Worm (Caenorhabditis elegans) whole organism, L1 larva: ENCODE data around the gene F35E8.6.

Experiments
- C04F5.9 ChIP-seq: sonication (generic microtip); optimal IDR thresholded peaks from 2 replicates; lab custom pipeline; 2016; ENCODE audit warnings: missing genetic modification characterization, missing compliant biosample characterization
- C16A3.4 ChIP-seq: fragments of 150-350 bp; optimal IDR thresholded peaks from 2 replicates; lab custom pipeline; 2014; ENCODE audit warnings: missing biosample characterization, missing genetic modification characterization
- F16B12.6 ChIP-seq: fragments of 150-350 bp; optimal IDR thresholded peaks from 2 replicates; lab custom pipeline; 2014; ENCODE audit warnings: missing biosample characterization, missing genetic modification characterization
- Y116A8C.19 ChIP-seq: sonication (generic microtip); optimal IDR thresholded peaks from 2 replicates; lab custom pipeline; 2016; ENCODE audit warnings: missing compliant biosample characterization, missing genetic modification characterization, borderline replicate concordance
- ama-1 ChIP-seq: fragments of 150-350 bp; optimal IDR thresholded peaks from 2 replicates; lab custom pipeline; 2014
- blmp-1 ChIP-seq: fragments of 150-350 bp; optimal IDR thresholded peaks from 2 replicates; lab custom pipeline; 2014; ENCODE audit warnings: missing biosample characterization, missing genetic modification characterization
- ceh-8 ChIP-seq: fragments of 200-800 bp; sonication (Bioruptor generic); optimal IDR thresholded peaks from 2 replicates; lab custom pipeline; 2018; ENCODE audit warnings: mild to moderate bottlenecking, missing genetic modification characterization, moderate library complexity, missing compliant biosample characterization
- ceh-88 ChIP-seq: fragments of 200-800 bp; sonication (Bioruptor generic); IDR thresholded peaks from 2 replicates; pipeline ENCODE4 v1.3.6; 2022; ENCODE audit warnings: missing genetic modification characterization, missing compliant biosample characterization
- efl-1 ChIP-seq, 4 experiments: fragments of 150-350 bp; optimal IDR thresholded peaks in 3 of 4; peaks in 1 of 4; 1 replicate in 1 of 4; 2 replicates in 3 of 4; lab custom pipeline; 2014; ENCODE audit warnings: missing biosample characterization in 2 of 4, missing genetic modification characterization in 2 of 4, missing genetic modification reagents in 2 of 4
- efl-3 ChIP-seq: fragments of 200-800 bp; sonication (Bioruptor generic); optimal IDR thresholded peaks from 2 replicates; lab custom pipeline; 2018; ENCODE audit warnings: mild to moderate bottlenecking, missing genetic modification characterization, missing compliant biosample characterization
- elt-2 ChIP-seq: sonication (generic microtip); optimal IDR thresholded peaks from 2 replicates; lab custom pipeline; 2016; ENCODE audit warnings: missing genetic modification characterization, mild to moderate bottlenecking, inconsistent platforms, missing compliant biosample characterization, missing genetic modification reagents
- ets-5 ChIP-seq: fragments of 200-800 bp; sonication (Bioruptor generic); IDR thresholded peaks from 2 replicates; pipeline ENCODE4 v1.3.6; 2022; ENCODE audit warnings: missing genetic modification characterization, missing compliant biosample characterization
- fkh-10 ChIP-seq: sonication (generic microtip); optimal IDR thresholded peaks from 2 replicates; lab custom pipeline; 2017; ENCODE audit warnings: missing biosample characterization, missing genetic modification reagents, missing genetic modification characterization
- fkh-8 ChIP-seq: sonication (generic microtip); optimal IDR thresholded peaks from 2 replicates; lab custom pipeline; 2016; ENCODE audit warnings: mild to moderate bottlenecking, missing genetic modification characterization, missing compliant biosample characterization
- fos-1 ChIP-seq: fragments of 150-350 bp; optimal IDR thresholded peaks from 2 replicates; lab custom pipeline; 2014; ENCODE audit warnings: missing biosample characterization, missing genetic modification characterization
- grh-1 ChIP-seq: fragments of 200-800 bp; sonication (Bioruptor generic); IDR thresholded peaks from 2 replicates; pipeline ENCODE4 v1.3.6; 2022; ENCODE audit warnings: missing genetic modification reagents, missing genetic modification characterization, missing compliant biosample characterization
- hlh-4 ChIP-seq: sonication (generic microtip); optimal IDR thresholded peaks from 2 replicates; lab custom pipeline; 2016; ENCODE audit warnings: mild to moderate bottlenecking, missing genetic modification characterization, missing compliant biosample characterization
- hpl-2 ChIP-seq: fragments of 150-350 bp; optimal IDR thresholded peaks from 2 replicates; lab custom pipeline; 2014; ENCODE audit warnings: missing biosample characterization, missing genetic modification reagents, missing genetic modification characterization
- irx-1 ChIP-seq: sonication (generic microtip); optimal IDR thresholded peaks from 2 replicates; lab custom pipeline; 2016; ENCODE audit warnings: missing genetic modification characterization, missing compliant biosample characterization
- jun-1 ChIP-seq: fragments of 150-350 bp; optimal IDR thresholded peaks from 2 replicates; lab custom pipeline; 2014; ENCODE audit warnings: missing biosample characterization, missing genetic modification reagents, missing genetic modification characterization
- lin-39 ChIP-seq: fragments of 150-350 bp; optimal IDR thresholded peaks from 2 replicates; lab custom pipeline; 2014; ENCODE audit warnings: missing biosample characterization, missing genetic modification reagents, missing genetic modification characterization
- lsy-2 ChIP-seq, 2 experiments: fragments of 150-350 bp; optimal IDR thresholded peaks; 2 replicates each; lab custom pipeline; 2014; ENCODE audit warnings: missing biosample characterization in 2 of 2, missing genetic modification characterization in 2 of 2
- nhr-237 ChIP-seq: fragments of 150-350 bp; optimal IDR thresholded peaks from 2 replicates; lab custom pipeline; 2014; ENCODE audit warnings: missing biosample characterization, missing genetic modification characterization
- nhr-76 ChIP-seq: sonication (generic microtip); optimal IDR thresholded peaks from 2 replicates; lab custom pipeline; 2017; ENCODE audit warnings: missing biosample characterization, missing genetic modification characterization
- nhr-77 ChIP-seq: fragments of 150-350 bp; optimal IDR thresholded peaks from 2 replicates; lab custom pipeline; 2014; ENCODE audit warnings: missing biosample characterization, missing genetic modification characterization
- pag-3 ChIP-seq: sonication (generic microtip); optimal IDR thresholded peaks from 2 replicates; lab custom pipeline; 2017; ENCODE audit warnings: missing genetic modification characterization, mild to moderate bottlenecking, missing compliant biosample characterization, antibody characterized with exemption, borderline replicate concordance; ENCODE audit not compliant: insufficient read depth
- pax-3 ChIP-seq: fragments of 200-800 bp; sonication (Bioruptor generic); optimal IDR thresholded peaks from 2 replicates; lab custom pipeline; 2018; ENCODE audit warnings: mild to moderate bottlenecking, missing genetic modification characterization, moderate library complexity, missing compliant biosample characterization
- pqm-1 ChIP-seq: sonication (generic microtip); optimal IDR thresholded peaks from 3 replicates; lab custom pipeline; 2017; ENCODE audit warnings: missing biosample characterization, missing genetic modification characterization
- snu-23 ChIP-seq: sonication (generic microtip); optimal IDR thresholded peaks from 2 replicates; lab custom pipeline; 2016; ENCODE audit warnings: missing genetic modification characterization, missing compliant biosample characterization
- sptf-1 ChIP-seq: fragments of 150-350 bp; optimal IDR thresholded peaks from 2 replicates; lab custom pipeline; 2014; ENCODE audit warnings: missing biosample characterization, missing genetic modification characterization
- unc-30 ChIP-seq: sonication (generic microtip); optimal IDR thresholded peaks from 2 replicates; lab custom pipeline; 2017; ENCODE audit warnings: missing biosample characterization, missing genetic modification characterization
- unc-98 ChIP-seq: fragments of 200-800 bp; sonication (Bioruptor generic); IDR thresholded peaks from 2 replicates; pipeline ENCODE4 v1.3.6; 2022; ENCODE audit warnings: missing genetic modification characterization, missing compliant biosample characterization
- xbp-1 ChIP-seq: sonication (generic microtip); optimal IDR thresholded peaks from 2 replicates; lab custom pipeline; 2016; ENCODE audit warnings: missing genetic modification characterization, missing compliant biosample characterization
- ztf-11 ChIP-seq, 2 experiments: sonication (generic microtip); optimal IDR thresholded peaks; 2 replicates each; lab custom pipeline; 2016 to 2017; ENCODE audit warnings: missing genetic modification characterization in 2 of 2, missing biosample characterization in 1 of 2, missing compliant biosample characterization in 1 of 2
- ztf-4 ChIP-seq: fragments of 150-350 bp; optimal IDR thresholded peaks from 2 replicates; lab custom pipeline; 2014; ENCODE audit warnings: missing biosample characterization, missing genetic modification characterization

The F35E8.6 gene

DNA sequence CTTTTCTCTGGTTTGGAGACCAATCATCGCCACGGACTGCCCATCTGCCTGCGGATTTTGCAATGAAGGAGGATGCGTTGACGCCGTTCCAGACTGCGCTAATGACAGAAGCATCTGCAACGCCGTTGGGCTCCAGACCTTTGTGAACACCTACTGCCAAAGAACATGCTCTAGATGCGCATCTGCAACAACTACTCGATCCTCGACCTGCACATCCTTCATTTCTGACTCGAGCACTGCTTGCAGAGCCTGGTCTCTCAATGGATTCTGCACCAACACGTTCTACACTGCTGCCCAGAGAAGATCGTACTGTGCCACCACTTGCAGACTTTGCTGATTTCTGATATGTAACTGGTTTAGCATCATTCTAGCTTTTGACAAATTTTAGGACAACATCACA lies 11.4 kb upstream of the F35E8.6 start:
- TF ChIP-seq irx-1 (tag; lab: Kevin White, UChicago) (no peak), efl-3 (no peak), efl-1 (optimal IDR thresholded peaks at IDR 0.05; lab: Kevin White, UChicago) (no peak), efl-1 (GFP tag; optimal IDR thresholded peaks at IDR 0.05 in 1 of 2; lab: Kevin White, UChicago) (peak in 1 of 2 experiments; percentile 90)

- peak; percentile 4 for TF ChIP-seq elt-2 (tag; lab: Kevin White, UChicago)
- TF ChIP-seq, all 84 proteins: peak for 1; not testable (repeated sequence) for 83
Measured at ce11 chrV:15905530-15905929, 6.4 kb upstream of the F35E8.6 start, which contains the start of the genes F35E8.1 and F35E8.2. Gene F35E8.1 (minus strand): TSS chrV:15905630. Gene F35E8.2 (plus strand): TSS chrV:15905661.

DNA sequence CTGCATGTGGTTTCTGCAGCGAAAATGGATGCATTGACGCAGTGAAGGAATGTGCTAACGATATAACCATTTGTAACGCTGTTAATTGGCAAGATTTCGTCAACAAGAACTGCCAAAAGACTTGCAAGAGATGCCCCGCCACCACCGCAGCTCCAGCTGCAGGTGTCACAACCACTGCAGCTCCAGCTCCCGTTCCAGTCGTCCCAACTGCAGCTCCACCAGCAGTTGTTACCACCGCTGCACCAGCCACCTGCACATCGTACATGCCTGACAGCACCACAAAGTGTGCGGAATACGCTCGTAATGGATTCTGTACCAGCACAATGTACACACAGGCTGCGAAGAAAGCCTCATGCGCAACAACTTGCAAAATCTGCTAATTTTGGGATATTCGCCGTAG lies 729 bp downstream of the F35E8.6 start:
- TF ChIP-seq ets-5 = no peak
- TF ChIP-seq C04F5.9 (tag; lab: Kevin White, UChicago) = no peak
- TF ChIP-seq jun-1 (tag; lab: Kevin White, UChicago) = no peak
- TF ChIP-seq ztf-4 (tag; lab: Kevin White, UChicago) = no peak
- TF ChIP-seq C16A3.4 (tag; lab: Kevin White, UChicago) = no peak
- no peak for TF ChIP-seq pag-3 (tag; lab: Kevin White, UChicago)
- no peak for TF ChIP-seq irx-1 (tag; lab: Kevin White, UChicago)
- no peak for TF ChIP-seq Y116A8C.19 (tag; lab: Kevin White, UChicago)
- no peak for TF ChIP-seq nhr-77 (tag; lab: Kevin White, UChicago)
- TF ChIP-seq pax-3 (tag; lab: Kevin White, UChicago) = no peak
- TF ChIP-seq efl-3 = no peak
- TF ChIP-seq ama-1 (lab: Kevin White, UChicago) = no peak
- no peak for TF ChIP-seq unc-30 (tag; lab: Kevin White, UChicago)
- TF ChIP-seq lsy-2 (tag; optimal IDR thresholded peaks at IDR 0.05; lab: Kevin White, UChicago) = no peak
- no peak for TF ChIP-seq hpl-2 (GFP tag; lab: Kevin White, UChicago)
- TF ChIP-seq F16B12.6 (tag; lab: Kevin White, UChicago) = no peak
- no peak for TF ChIP-seq hlh-4 (tag; lab: Kevin White, UChicago)
- TF ChIP-seq nhr-76 (tag; lab: Kevin White, UChicago) = no peak
- TF ChIP-seq grh-1 (GFP tag; lab: Robert Waterston, UW) = no peak

DNA sequence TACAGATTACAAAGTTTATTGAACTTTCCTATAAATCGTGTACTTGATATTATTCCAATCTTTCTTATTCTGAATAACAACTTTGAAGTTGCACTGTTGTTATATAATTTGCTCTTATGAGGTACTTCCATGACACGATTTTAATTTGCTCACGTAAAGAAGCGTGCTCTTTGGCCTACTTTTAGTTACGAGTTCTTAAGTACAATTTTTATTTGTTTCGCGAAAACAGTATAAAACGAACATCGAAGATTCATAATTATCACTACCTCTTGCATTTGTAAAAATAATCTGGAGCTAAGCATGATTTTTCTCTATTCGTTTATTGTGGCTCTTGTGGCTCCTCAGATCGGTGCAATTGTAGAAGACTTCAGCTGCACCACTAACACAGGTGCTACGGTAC lies 1.8 kb downstream of the F35E8.6 start, which contains the start of gene F35E8.7:
Gene F35E8.7 (plus strand): TSS at position 301 of the 400 bp plus-strand sequence.
- TF ChIP-seq lsy-2 (tag; optimal IDR thresholded peaks at IDR 0.05; lab: Kevin White, UChicago) = no peak
- no peak for TF ChIP-seq nhr-77 (tag; lab: Kevin White, UChicago)
- TF ChIP-seq pqm-1 = no peak
- no peak for TF ChIP-seq fos-1 (tag; lab: Kevin White, UChicago)
- TF ChIP-seq xbp-1 = no peak
- TF ChIP-seq fkh-10 (GFP tag; lab: Kevin White, UChicago) = no peak
- no peak for TF ChIP-seq blmp-1 (tag; lab: Kevin White, UChicago)
- no peak for TF ChIP-seq ceh-8 (GFP tag; lab: Kevin White, UChicago)
- TF ChIP-seq lin-39 (tag; lab: Kevin White, UChicago) = no peak
- no peak for TF ChIP-seq jun-1 (tag; lab: Kevin White, UChicago)
- no peak for TF ChIP-seq nhr-237 (tag; lab: Kevin White, UChicago)
- TF ChIP-seq fkh-8 (tag; lab: Kevin White, UChicago) = no peak
- no peak for TF ChIP-seq snu-23 (GFP tag; lab: Kevin White, UChicago)
- no peak for TF ChIP-seq sptf-1 (tag; lab: Kevin White, UChicago)
- no peak for TF ChIP-seq ceh-88
- TF ChIP-seq unc-98 (GFP tag; lab: Robert Waterston, UW) = no peak
- TF ChIP-seq ztf-11 (tag; optimal IDR thresholded peaks at IDR 0.05; lab: Kevin White, UChicago) = no peak
- no peak for TF ChIP-seq C16A3.4 (tag; lab: Kevin White, UChicago)
